Fruit fly (Drosophila melanogaster) whole organism, wandering third instar larva: ENCODE measurements around the gene stol.

Experiments used
- Dif ChIP-seq: fragments of 200-275, 200-300 bp; sonication (Bioruptor generic); optimal IDR thresholded peaks from 2 replicates; lab custom pipeline; 2018; ENCODE audit warnings: missing biosample characterization, missing genetic modification characterization; ENCODE audit not compliant: partially characterized antibody
- Myc ChIP-seq: fragments of >200 bp; optimal IDR thresholded peaks from 2 replicates; lab custom pipeline; 2017
- OdsH ChIP-seq: fragments of 200-800 bp; sonication (Bioruptor generic); optimal IDR thresholded peaks from 2 replicates; lab custom pipeline; 2016; ENCODE audit warnings: missing biosample characterization, mild to moderate bottlenecking, missing genetic modification characterization
- Vsx2 ChIP-seq: fragments of 200-300, 225-300 bp; sonication (Bioruptor generic); optimal IDR thresholded peaks from 2 replicates; lab custom pipeline; 2018; ENCODE audit warnings: missing biosample characterization, missing genetic modification characterization; ENCODE audit not compliant: partially characterized antibody
- br ChIP-seq: fragments of 200-800 bp; sonication (Bioruptor generic); optimal IDR thresholded peaks from 2 replicates; lab custom pipeline; 2016; ENCODE audit warnings: missing biosample characterization, missing genetic modification characterization
- dl ChIP-seq, 2 experiments: fragments of 175-275, 200-275 bp in 1 of 2; fragments of 200-275 bp in 1 of 2; sonication (Bioruptor generic); optimal IDR thresholded peaks; lab custom pipeline; 2018; ENCODE audit warnings: mild to moderate bottlenecking in 2 of 2, missing biosample characterization in 2 of 2, missing genetic modification characterization in 2 of 2, moderate library complexity in 2 of 2; ENCODE audit not compliant: partially characterized antibody in 2 of 2, insufficient read depth in 1 of 2
- h ChIP-seq: fragments of 200-800 bp; sonication (Bioruptor generic); optimal IDR thresholded peaks from 3 replicates; lab custom pipeline; 2016; ENCODE audit warnings: missing biosample characterization, mild to moderate bottlenecking, missing genetic modification characterization
- lola ChIP-seq: fragments of >200 bp; optimal IDR thresholded peaks from 2 replicates; lab custom pipeline; 2017; ENCODE audit warnings: missing biosample characterization, missing genetic modification characterization
- psq ChIP-seq: fragments of 200-800 bp; sonication (Bioruptor generic); optimal IDR thresholded peaks from 3 replicates; lab custom pipeline; 2017; ENCODE audit warnings: missing biosample characterization, mild to moderate bottlenecking, missing genetic modification characterization, moderate library complexity
- rgr ChIP-seq: fragments of 200-800 bp; sonication (Bioruptor generic); optimal IDR thresholded peaks from 3 replicates; lab custom pipeline; 2016; ENCODE audit warnings: missing biosample characterization, mild to moderate bottlenecking, missing genetic modification characterization
- sage ChIP-seq: fragments of 200-800 bp; sonication (Bioruptor generic); optimal IDR thresholded peaks from 2 replicates; lab custom pipeline; 2016; ENCODE audit warnings: missing biosample characterization, mild to moderate bottlenecking, missing genetic modification characterization
- usp ChIP-seq: fragments of >200 bp; optimal IDR thresholded peaks from 2 replicates; lab custom pipeline; 2017; ENCODE audit warnings: missing biosample characterization, missing genetic modification characterization

DNA sequence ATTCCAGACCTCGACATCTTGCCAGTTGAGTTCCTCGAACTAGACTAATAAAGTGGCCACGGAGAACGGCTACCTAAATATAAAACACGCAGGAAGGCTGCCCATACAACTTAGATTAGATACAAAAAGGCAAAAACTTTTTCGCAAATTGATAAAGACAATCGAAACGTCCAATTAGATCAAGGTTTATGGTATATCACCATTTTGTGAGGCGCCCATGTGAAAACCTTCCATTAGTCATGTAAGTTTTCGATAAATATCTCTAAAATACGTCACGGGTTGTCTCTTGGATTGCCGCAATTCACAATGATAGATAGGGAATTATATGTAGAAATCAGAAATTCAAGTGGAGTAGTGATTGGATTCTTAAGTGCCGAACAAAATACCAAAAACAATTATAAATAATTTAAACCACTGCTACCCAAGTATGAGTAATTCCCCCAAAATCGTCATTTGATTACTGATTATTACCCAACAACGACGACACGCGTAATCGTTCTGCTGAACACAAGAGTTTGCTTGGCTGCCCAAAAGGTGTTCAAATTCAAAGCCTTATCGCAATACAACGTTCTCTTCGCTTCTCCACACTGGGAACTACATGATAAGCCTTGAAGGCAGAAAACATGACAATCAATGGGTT is 106.3 kb downstream of the stol start, which contains the start of gene CG15255:
- no peak for TF ChIP-seq Myc (lab: Kevin White, UChicago)
- no peak for TF ChIP-seq usp (GFP tag; lab: Kevin White, UChicago)
- peak; percentile 35 for TF ChIP-seq h (GFP tag; lab: Kevin White, UChicago)
- no peak for TF ChIP-seq lola (GFP tag; lab: Kevin White, UChicago)
- TF ChIP-seq psq (GFP tag; lab: Kevin White, UChicago): no peak
- TF ChIP-seq Dif: no peak
- TF ChIP-seq Vsx2: no peak
- TF ChIP-seq br (GFP tag; lab: Kevin White, UChicago): no peak
- TF ChIP-seq sage (GFP tag; lab: Kevin White, UChicago): no peak
- no peak for TF ChIP-seq OdsH (GFP tag; lab: Kevin White, UChicago)
- no peak for TF ChIP-seq rgr (GFP tag; lab: Kevin White, UChicago)
- TF ChIP-seq dl (GFP tag; optimal IDR thresholded peaks at IDR 0.05; lab: Kevin White, UChicago; ENCODE audit: insufficient read depth in 1 of 2, partially characterized antibody in 2 of 2): no peak
